Fruit fly (Drosophila melanogaster): ENCODE measurements around the gene Hmgcr.

Hmgcr gene

dm6 chr3R:23722680-23723372 is 10.3 kb upstream of the Hmgcr start, which contains the start of gene CG10365 (continued):
- TF ChIP-seq Fer2 (tag; optimal IDR thresholded peaks at IDR 0.05) (peak; percentile 75), CG8281 (tag; optimal IDR thresholded peaks at IDR 0.05) (peak; percentile 64), pho (GFP tag; optimal IDR thresholded peaks at IDR 0.05) (no peak), Meics (GFP tag; optimal IDR thresholded peaks at IDR 0.05) (peak; percentile 93), gsb-n (tag; optimal IDR thresholded peaks at IDR 0.05) (peak; percentile 79), toy (GFP tag; IDR thresholded peaks at IDR 0.05) (no peak), HmgZ (tag; optimal IDR thresholded peaks at IDR 0.05) (peak; percentile 80), salm (tag; optimal IDR thresholded peaks at IDR 0.05) (peak; percentile 83), CG10565 (GFP tag; optimal IDR thresholded peaks at IDR 0.05) (no peak), unc-4 (GFP tag; IDR thresholded peaks at IDR 0.05; ENCODE audit: partially characterized antibody) (0 out of 2 replicates have a peak, but pooled peaks have one; percentile 12), CG1529 (GFP tag; optimal IDR thresholded peaks at IDR 0.05) (peak; percentile 17), gfzf (GFP tag; optimal IDR thresholded peaks at IDR 0.05) (no peak), pnt (GFP tag; optimal IDR thresholded peaks at IDR 0.05) (no peak), Hr78 (GFP tag; optimal IDR thresholded peaks at IDR 0.05) (peak in 1 of 2 experiments; percentile 33), Side (GFP tag; optimal IDR thresholded peaks at IDR 0.05) (no peak), gsb (GFP tag; IDR thresholded peaks at IDR 0.05) (0 out of 2 replicates have a peak, but pooled peaks have one; percentile 33), gcm (GFP tag; optimal IDR thresholded peaks at IDR 0.05) (peak; percentile 91), HLH4C (GFP tag; IDR thresholded peaks at IDR 0.05; ENCODE audit: partially characterized antibody) (no peak), CG14667 (GFP tag; IDR thresholded peaks at IDR 0.05) (peak; percentile 62), CG6689 (GFP tag; IDR thresholded peaks at IDR 0.05) (peak; percentile 86), maf-S (GFP tag; optimal IDR thresholded peaks at IDR 0.05) (no peak), CG7928 (GFP tag; optimal IDR thresholded peaks at IDR 0.05) (no peak), grn (GFP tag; optimal IDR thresholded peaks at IDR 0.05) (no peak), Myb (GFP tag; optimal IDR thresholded peaks at IDR 0.05) (no peak), CG13296 (GFP tag; optimal IDR thresholded peaks at IDR 0.05) (peak; percentile 91), CG13624 (GFP tag; optimal IDR thresholded peaks at IDR 0.05) (no peak), CG32532 (GFP tag; IDR thresholded peaks at IDR 0.05) (peak; percentile 91), CG32772 (GFP tag; IDR thresholded peaks at IDR 0.05) (peak; percentile 85), lilli (GFP tag; optimal IDR thresholded peaks at IDR 0.05) (peak; percentile 52), CG18764 (GFP tag; optimal IDR thresholded peaks at IDR 0.05) (peak; percentile 56), GATAe (GFP tag; conservative IDR thresholded peaks at IDR 0.05) (peak; percentile 30; the same call in 1 of the 2 replicates), otp (GFP tag; IDR thresholded peaks at IDR 0.05) (0 out of 3 replicates have a peak, but pooled peaks have one; percentile 19), CG7839 (tag; optimal IDR thresholded peaks at IDR 0.05) (peak; percentile 96), BEAF-32 (GFP tag; optimal IDR thresholded peaks at IDR 0.05) (no peak), Med (GFP tag) (peak; percentile 76), Eip74EF (GFP tag; optimal IDR thresholded peaks at IDR 0.05) (peak in 1 of 2 experiments; percentile 93), nerfin-1 (tag; optimal IDR thresholded peaks at IDR 0.05) (peak; percentile 80), CG6175 (GFP tag; IDR thresholded peaks at IDR 0.05) (0 out of 3 replicates have a peak, but pooled peaks have one; percentile 46), lmd (GFP tag; IDR thresholded peaks at IDR 0.05) (peak; percentile 85), CG18262 (tag; optimal IDR thresholded peaks at IDR 0.05) (peak; percentile 78), CG42726 (GFP tag; IDR thresholded peaks at IDR 0.05; ENCODE audit: partially characterized antibody) (no peak), CG7987 (GFP tag; optimal IDR thresholded peaks at IDR 0.05) (no peak), CG7745 (tag; optimal IDR thresholded peaks at IDR 0.05) (no peak), tll (GFP tag; optimal IDR thresholded peaks at IDR 0.05) (no peak), Atf3 (GFP tag; optimal IDR thresholded peaks at IDR 0.05) (no peak), CG33557 (GFP tag; optimal IDR thresholded peaks at IDR 0.05) (no peak), CG12391 (tag; optimal IDR thresholded peaks at IDR 0.05) (peak; percentile 94), NC2β (GFP tag; optimal IDR thresholded peaks at IDR 0.05) (no peak)
